3 worm cellular contexts compared by ENCODE assay signal in genomic region chrII:216598-216997, ce11.
A peak's percentile ranks its signal among the peaks of the same experiment; 100 is the strongest.
TF ChIP-seq lines count a peak whose summit lies in the region.

Gene F48A11.4, minus strand, starts transcription at chrII:216621.

TF ChIP-seq in whole organism, L2 larva, 48 proteins besides CTCF, POLR2A, EP300 and RAD21 (continued from another document):
- TF ChIP-seq nhr-25 (tag; optimal IDR thresholded peaks at IDR 0.05; lab: Kevin White, UChicago), result peak; percentile 96
- peak; percentile 98 for TF ChIP-seq unc-55 (GFP tag; optimal IDR thresholded peaks at IDR 0.05; lab: Kevin White, UChicago)
- TF ChIP-seq nhr-129 (tag; optimal IDR thresholded peaks at IDR 0.05; lab: Kevin White, UChicago), result peak; percentile 92
- TF ChIP-seq elt-3 (tag; optimal IDR thresholded peaks at IDR 0.05; lab: Kevin White, UChicago), result no peak
- TF ChIP-seq egl-27 (tag; optimal IDR thresholded peaks at IDR 0.05; lab: Kevin White, UChicago), result peak; percentile 93
- TF ChIP-seq Y55F3AM.14 (GFP tag; optimal IDR thresholded peaks at IDR 0.05; lab: Kevin White, UChicago), result peak; percentile 52
- peak; percentile 64 for TF ChIP-seq nhr-237 (tag; optimal IDR thresholded peaks at IDR 0.05; lab: Kevin White, UChicago)
- TF ChIP-seq lin-11 (tag; optimal IDR thresholded peaks at IDR 0.05; lab: Kevin White, UChicago), result peak; percentile 80
- no peak for TF ChIP-seq lin-39 (tag; optimal IDR thresholded peaks at IDR 0.05; lab: Kevin White, UChicago)
- TF ChIP-seq unc-62 (GFP tag; optimal IDR thresholded peaks at IDR 0.05; lab: Kevin White, UChicago), result no peak
- TF ChIP-seq sma-9 (GFP tag; optimal IDR thresholded peaks at IDR 0.05; lab: Kevin White, UChicago), result peak; percentile 92
- TF ChIP-seq sma-9 (tag; optimal IDR thresholded peaks at IDR 0.05; lab: Kevin White, UChicago), result no peak
- TF ChIP-seq mbf-1 (tag; optimal IDR thresholded peaks at IDR 0.05; lab: Kevin White, UChicago), result peak; percentile 11
- TF ChIP-seq unc-39 (tag; optimal IDR thresholded peaks at IDR 0.05; lab: Kevin White, UChicago), result no peak
- TF ChIP-seq dmd-4 (tag; optimal IDR thresholded peaks at IDR 0.05; lab: Kevin White, UChicago), result peak; percentile 39
- peak; percentile 75 for TF ChIP-seq fos-1 (tag; optimal IDR thresholded peaks at IDR 0.05; lab: Kevin White, UChicago)
- TF ChIP-seq blmp-1 (tag; optimal IDR thresholded peaks at IDR 0.05; lab: Kevin White, UChicago; ENCODE audit: insufficient read depth), result peak; percentile 69
- no peak for TF ChIP-seq nhr-23 (tag; optimal IDR thresholded peaks at IDR 0.05; lab: Kevin White, UChicago)
- no peak for TF ChIP-seq alr-1 (tag; optimal IDR thresholded peaks at IDR 0.05; lab: Kevin White, UChicago)
- TF ChIP-seq sem-4 (tag; optimal IDR thresholded peaks at IDR 0.05; lab: Kevin White, UChicago), result peak; percentile 91
- peak; percentile 57 for TF ChIP-seq nhr-77 (tag; optimal IDR thresholded peaks at IDR 0.05; lab: Kevin White, UChicago)
- TF ChIP-seq ZK546.5 (tag; optimal IDR thresholded peaks at IDR 0.05; lab: Kevin White, UChicago), result peak; percentile 34
- peak; percentile 61 for TF ChIP-seq zag-1 (tag; optimal IDR thresholded peaks at IDR 0.05; lab: Kevin White, UChicago)
- TF ChIP-seq R02D3.7 (tag; optimal IDR thresholded peaks at IDR 0.05; lab: Kevin White, UChicago), result peak; percentile 69
- peak; percentile 93 for TF ChIP-seq F13H6.1 (tag; optimal IDR thresholded peaks at IDR 0.05; lab: Kevin White, UChicago)
- TF ChIP-seq elt-1 (tag; optimal IDR thresholded peaks at IDR 0.05; lab: Kevin White, UChicago), result no peak

TF ChIP-seq in whole organism, L4 larva, 104 proteins besides CTCF, POLR2A, EP300 and RAD21 (continued from another document and continues in another):
- TF ChIP-seq ceh-28 (tag; optimal IDR thresholded peaks at IDR 0.05; lab: Kevin White, UChicago), result no peak
- TF ChIP-seq F49E8.2 (tag; optimal IDR thresholded peaks at IDR 0.05; lab: Kevin White, UChicago; ENCODE audit: borderline replicate concordance), result peak; percentile 86
- no peak for TF ChIP-seq zag-1 (tag; optimal IDR thresholded peaks at IDR 0.05; lab: Kevin White, UChicago)
- no peak for TF ChIP-seq skn-1 (tag; optimal IDR thresholded peaks at IDR 0.05; lab: Kevin White, UChicago)
- TF ChIP-seq hlh-11 (tag; optimal IDR thresholded peaks at IDR 0.05; lab: Kevin White, UChicago), result peak; percentile 83
- peak; percentile 88 for TF ChIP-seq mdt-29 (GFP tag; IDR thresholded peaks at IDR 0.05; lab: Robert Waterston, UW)
- TF ChIP-seq saeg-2 (GFP tag; IDR thresholded peaks at IDR 0.05; lab: Robert Waterston, UW), result peak; percentile 72; the same call in 1 of the 2 replicates
- no peak for TF ChIP-seq ceh-62 (tag; optimal IDR thresholded peaks at IDR 0.05; lab: Kevin White, UChicago)
- TF ChIP-seq aly-2 (tag; optimal IDR thresholded peaks at IDR 0.05; lab: Kevin White, UChicago), result no peak
- no peak for TF ChIP-seq ztf-11 (tag; optimal IDR thresholded peaks at IDR 0.05; lab: Kevin White, UChicago)
- peak; percentile 89 for TF ChIP-seq nhr-11 (tag; optimal IDR thresholded peaks at IDR 0.05; lab: Kevin White, UChicago)
- TF ChIP-seq zfp-3 (GFP tag; conservative IDR thresholded peaks at IDR 0.05; lab: Robert Waterston, UW), result peak; percentile 94
- peak; percentile 78 for TF ChIP-seq F37D6.2 (tag; optimal IDR thresholded peaks at IDR 0.05; lab: Kevin White, UChicago)
- TF ChIP-seq tag-97 (GFP tag; IDR thresholded peaks at IDR 0.05; lab: Robert Waterston, UW), result no peak
- TF ChIP-seq ZK546.5 (tag; optimal IDR thresholded peaks at IDR 0.05; lab: Kevin White, UChicago), result no peak
- peak; percentile 40; the same call in 1 of the 2 replicates for TF ChIP-seq ceh-44 (GFP tag; IDR thresholded peaks at IDR 0.05; lab: Robert Waterston, UW)
- TF ChIP-seq ctbp-1 (GFP tag; IDR thresholded peaks at IDR 0.05; lab: Robert Waterston, UW), result peak; percentile 84
- peak; percentile 77 for TF ChIP-seq nhr-25 (tag; optimal IDR thresholded peaks at IDR 0.05; lab: Kevin White, UChicago; ENCODE audit: borderline replicate concordance, insufficient read depth)
- TF ChIP-seq lin-38 (GFP tag; IDR thresholded peaks at IDR 0.05; lab: Robert Waterston, UW), result peak; percentile 100
- TF ChIP-seq unc-39 (tag; optimal IDR thresholded peaks at IDR 0.05; lab: Kevin White, UChicago), result no peak
- TF ChIP-seq snpc-4 (tag; optimal IDR thresholded peaks at IDR 0.05; lab: Kevin White, UChicago), result no peak
- TF ChIP-seq fkh-10 (GFP tag; optimal IDR thresholded peaks at IDR 0.05; lab: Kevin White, UChicago), result peak; percentile 90
- no peak for TF ChIP-seq daf-12 (tag; optimal IDR thresholded peaks at IDR 0.05; lab: Kevin White, UChicago)
- TF ChIP-seq unc-130 (GFP tag; optimal IDR thresholded peaks at IDR 0.05; lab: Kevin White, UChicago), result peak; percentile 39
- peak; percentile 88 for TF ChIP-seq nhr-28 (tag; optimal IDR thresholded peaks at IDR 0.05; lab: Kevin White, UChicago)
- peak; percentile 47 for TF ChIP-seq nhr-48 (tag; optimal IDR thresholded peaks at IDR 0.05; lab: Kevin White, UChicago)
- peak; percentile 84 for TF ChIP-seq nhr-77 (tag; optimal IDR thresholded peaks at IDR 0.05; lab: Kevin White, UChicago)
- peak; percentile 90 for TF ChIP-seq rbr-2 (tag; optimal IDR thresholded peaks at IDR 0.05; lab: Kevin White, UChicago)
- TF ChIP-seq egl-43 (GFP tag; IDR thresholded peaks at IDR 0.05; lab: Robert Waterston, UW), result peak; percentile 86
- peak; percentile 18 for TF ChIP-seq ceh-32 (tag; optimal IDR thresholded peaks at IDR 0.05; lab: Kevin White, UChicago; ENCODE audit: poor library complexity)
- TF ChIP-seq ZK337.2 (GFP tag; IDR thresholded peaks at IDR 0.05; lab: Robert Waterston, UW), result peak; percentile 82
- TF ChIP-seq Y5F2A.4 (GFP tag; optimal IDR thresholded peaks at IDR 0.05; lab: Kevin White, UChicago), result peak; percentile 78
- TF ChIP-seq ama-1 (optimal IDR thresholded peaks at IDR 0.05; lab: Kevin White, UChicago), result peak; percentile 95
- peak; percentile 75 for TF ChIP-seq php-3 (GFP tag; IDR thresholded peaks at IDR 0.05; lab: Robert Waterston, UW)
- TF ChIP-seq nhr-42 (GFP tag; IDR thresholded peaks at IDR 0.05; lab: Robert Waterston, UW), result peak; percentile 90
- TF ChIP-seq lin-1 (GFP tag; IDR thresholded peaks at IDR 0.05; lab: Robert Waterston, UW), result peak; percentile 70
- peak; percentile 36 to 95 for TF ChIP-seq lsy-2 (tag; optimal IDR thresholded peaks at IDR 0.05; lab: Kevin White, UChicago)
- peak; percentile 89 for TF ChIP-seq lin-13 (GFP tag; optimal IDR thresholded peaks at IDR 0.05; lab: Kevin White, UChicago)
- peak; percentile 93 for TF ChIP-seq mep-1 (tag; optimal IDR thresholded peaks at IDR 0.05; lab: Kevin White, UChicago)
- TF ChIP-seq D1046.2 (GFP tag; IDR thresholded peaks at IDR 0.05; lab: Robert Waterston, UW), result peak; percentile 77; the same call in 1 of the 2 replicates
- TF ChIP-seq lin-39 (tag; optimal IDR thresholded peaks at IDR 0.05; lab: Kevin White, UChicago), result no peak
- peak; percentile 92 for TF ChIP-seq lin-29 (GFP tag; IDR thresholded peaks at IDR 0.05; lab: Robert Waterston, UW)
- peak; percentile 74 for TF ChIP-seq zip-2 (tag; optimal IDR thresholded peaks at IDR 0.05; lab: Kevin White, UChicago)
- TF ChIP-seq daf-19 (GFP tag; conservative IDR thresholded peaks at IDR 0.05; lab: Robert Waterston, UW), result no peak
- peak; percentile 64 for TF ChIP-seq lin-15B (tag; optimal IDR thresholded peaks at IDR 0.05; lab: Kevin White, UChicago)
- TF ChIP-seq dmd-6 (GFP tag; IDR thresholded peaks at IDR 0.05; lab: Robert Waterston, UW), result peak; percentile 87
- TF ChIP-seq zip-11 (GFP tag; IDR thresholded peaks at IDR 0.05; lab: Robert Waterston, UW), result 0 out of 2 replicates have a peak, but pooled peaks have one; percentile 40
- peak; percentile 89 for TF ChIP-seq ztf-7 (tag; optimal IDR thresholded peaks at IDR 0.05; lab: Kevin White, UChicago)
- peak; percentile 79 for TF ChIP-seq madf-9 (GFP tag; conservative IDR thresholded peaks at IDR 0.05; lab: Robert Waterston, UW)
- TF ChIP-seq nhr-111 (GFP tag; optimal IDR thresholded peaks at IDR 0.05; lab: Kevin White, UChicago), result peak; percentile 47
- peak; percentile 79 for TF ChIP-seq ceh-20 (GFP tag; IDR thresholded peaks at IDR 0.05; lab: Robert Waterston, UW)
- TF ChIP-seq T26A8.4 (GFP tag; IDR thresholded peaks at IDR 0.05; lab: Robert Waterston, UW), result peak; percentile 95
- TF ChIP-seq set-16 (GFP tag; IDR thresholded peaks at IDR 0.05; lab: Robert Waterston, UW), result no peak
- peak; percentile 99 for TF ChIP-seq aha-1 (tag; lab: Kevin White, UChicago)
- TF ChIP-seq sdz-12 (GFP tag; optimal IDR thresholded peaks at IDR 0.05; lab: Kevin White, UChicago), result peak; percentile 47

TF ChIP-seq in whole organism, late embryonic, 69 proteins besides CTCF, POLR2A, EP300 and RAD21 (continued from another document):
- TF ChIP-seq K09A11.1 (tag; optimal IDR thresholded peaks at IDR 0.05; lab: Kevin White, UChicago; ENCODE audit: insufficient read depth) (peak; percentile 27), pat-9 (tag; optimal IDR thresholded peaks at IDR 0.05; lab: Kevin White, UChicago) (peak; percentile 12), hlh-13 (GFP tag; optimal IDR thresholded peaks at IDR 0.05; lab: Kevin White, UChicago) (no peak), nhr-232 (tag; optimal IDR thresholded peaks at IDR 0.05; lab: Kevin White, UChicago) (no peak), F13H6.1 (tag; optimal IDR thresholded peaks at IDR 0.05; lab: Kevin White, UChicago) (peak; percentile 15), ref-2 (tag; optimal IDR thresholded peaks at IDR 0.05; lab: Kevin White, UChicago) (peak; percentile 57), elt-4 (tag; optimal IDR thresholded peaks at IDR 0.05; lab: Kevin White, UChicago) (no peak), pha-2 (tag; optimal IDR thresholded peaks at IDR 0.05; lab: Kevin White, UChicago) (no peak), pha-4 (tag; optimal IDR thresholded peaks at IDR 0.05; lab: Kevin White, UChicago) (no peak), rnt-1 (tag; optimal IDR thresholded peaks at IDR 0.05; lab: Kevin White, UChicago) (peak; percentile 38)
